Worm (Caenorhabditis elegans) whole organism, L4 larva: ENCODE data around the gene arrd-25.

Experiments used
- ceh-82 ChIP-seq: sonication (generic microtip); optimal IDR thresholded peaks from 2 replicates; lab custom pipeline; 2017; ENCODE audit warnings: missing biosample characterization, missing genetic modification characterization
- daf-16 ChIP-seq, 3 experiments: sonication (generic microtip); optimal IDR thresholded peaks; 2 replicates each; lab custom pipeline; 2016 to 2017; ENCODE audit warnings: missing genetic modification characterization in 3 of 3, missing genetic modification reagents in 3 of 3, mild to moderate bottlenecking in 2 of 3, missing compliant biosample characterization in 2 of 3, missing biosample characterization in 1 of 3, moderate library complexity in 1 of 3
- mdt-29 ChIP-seq: fragments of 200-800 bp; sonication (Bioruptor generic); IDR thresholded peaks from 2 replicates; pipeline ENCODE4 v1.3.6; 2022; ENCODE audit warnings: missing genetic modification reagents, missing genetic modification characterization, missing compliant biosample characterization
- php-3 ChIP-seq: fragments of 200-800 bp; sonication (Bioruptor generic); IDR thresholded peaks from 2 replicates; pipeline ENCODE4 v1.3.6; 2022; ENCODE audit warnings: missing genetic modification reagents, missing genetic modification characterization, missing compliant biosample characterization

DNA sequence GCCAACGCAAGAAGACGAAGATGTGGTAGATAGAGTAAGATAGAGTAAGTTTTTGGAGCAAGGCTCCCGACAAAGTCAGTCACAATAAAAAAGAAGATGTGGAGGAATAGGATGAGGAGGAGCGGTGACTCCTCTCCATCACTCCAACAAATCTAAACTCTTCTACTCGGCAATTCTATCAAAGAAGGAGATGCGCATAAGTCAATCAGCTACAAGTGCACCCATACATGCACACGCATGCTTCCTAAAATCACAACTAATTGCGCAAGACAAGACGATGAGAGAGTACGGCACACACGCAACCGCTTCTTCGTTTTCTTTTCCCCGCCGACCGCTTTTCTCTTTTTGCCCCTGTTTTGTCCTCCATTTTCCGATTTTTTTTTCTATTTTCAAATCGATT is 14.0 kb downstream of the arrd-25 start:
- TF ChIP-seq mdt-29 (GFP tag; lab: Robert Waterston, UW) (no peak), ceh-82 (tag; lab: Kevin White, UChicago) (no peak), daf-16 (GFP tag; optimal IDR thresholded peaks at IDR 0.05; lab: Kevin White, UChicago) (no peak), daf-16 (tag; optimal IDR thresholded peaks at IDR 0.05; lab: Kevin White, UChicago) (no peak), php-3 (GFP tag; lab: Robert Waterston, UW) (no peak)
